Fruit fly (Drosophila melanogaster): ENCODE results near the gene lsn.
A peak's percentile ranks its signal among the peaks of the same experiment; 100 is the strongest.

lsn gene

dm6 chr3R:21834234-21835070, 30.5 kb upstream of the lsn start:
- TF ChIP-seq odd (GFP tag; optimal IDR thresholded peaks at IDR 0.05) (peak; percentile 40), CG32772 (GFP tag; IDR thresholded peaks at IDR 0.05) (peak; percentile 47), Gsc (GFP tag; IDR thresholded peaks at IDR 0.05) (no peak), jumu (GFP tag; optimal IDR thresholded peaks at IDR 0.05) (no peak), CG4730 (GFP tag; IDR thresholded peaks at IDR 0.05) (no peak; the same call in 1 of the 2 replicates), CHES-1-like (GFP tag; optimal IDR thresholded peaks at IDR 0.05) (no peak), NC2β (GFP tag; optimal IDR thresholded peaks at IDR 0.05) (no peak), gsb-n (tag; optimal IDR thresholded peaks at IDR 0.05) (peak; percentile 64), Dek (tag; optimal IDR thresholded peaks at IDR 0.05) (no peak), CG32767 (GFP tag; IDR thresholded peaks at IDR 0.05) (0 out of 2 replicates have a peak, but pooled peaks have one; percentile 13), YL-1 (GFP tag; optimal IDR thresholded peaks at IDR 0.05) (no peak), CG33557 (GFP tag; optimal IDR thresholded peaks at IDR 0.05) (peak; percentile 50), crol (GFP tag; IDR thresholded peaks at IDR 0.05) (peak; percentile 59), disco-r (GFP tag; optimal IDR thresholded peaks at IDR 0.05) (no peak), CG14667 (GFP tag; IDR thresholded peaks at IDR 0.05) (no peak), Vsx1 (GFP tag; optimal IDR thresholded peaks at IDR 0.05) (no peak), CG14050 (GFP tag; IDR thresholded peaks at IDR 0.05) (no peak), cg (GFP tag; optimal IDR thresholded peaks at IDR 0.05) (peak; percentile 4), D (optimal IDR thresholded peaks at IDR 0.05) (no peak), D (GFP tag; optimal IDR thresholded peaks at IDR 0.05) (peak; percentile 27), lov (optimal IDR thresholded peaks at IDR 0.05) (no peak), lov (GFP tag; IDR thresholded peaks at IDR 0.05) (0 out of 3 replicates have a peak, but pooled peaks have one; percentile 25), seq (GFP tag; IDR thresholded peaks at IDR 0.05) (no peak), CG12659 (GFP tag; optimal IDR thresholded peaks at IDR 0.05) (peak; percentile 15), unpg (GFP tag; optimal IDR thresholded peaks at IDR 0.05) (peak; percentile 70), Sry-β (GFP tag; optimal IDR thresholded peaks at IDR 0.05) (no peak), zen (tag; optimal IDR thresholded peaks at IDR 0.05) (no peak), sc (optimal IDR thresholded peaks at IDR 0.05) (no peak), sc (GFP tag; optimal IDR thresholded peaks at IDR 0.05) (peak; percentile 34), pfk (GFP tag; optimal IDR thresholded peaks at IDR 0.05) (no peak), Adf1 (GFP tag; IDR thresholded peaks at IDR 0.05) (no peak), Elba2 (GFP tag; optimal IDR thresholded peaks at IDR 0.05) (no peak), Blimp-1 (GFP tag; optimal IDR thresholded peaks at IDR 0.05) (peak; percentile 27), chm (GFP tag; IDR thresholded peaks at IDR 0.05) (no peak), Hr78 (GFP tag; optimal IDR thresholded peaks at IDR 0.05) (peak in 1 of 2 experiments; percentile 86), Camta (GFP tag; optimal IDR thresholded peaks at IDR 0.05) (no peak), grn (GFP tag; optimal IDR thresholded peaks at IDR 0.05) (peak; percentile 14), dan (GFP tag; IDR thresholded peaks at IDR 0.05) (no peak), CG12391 (tag; optimal IDR thresholded peaks at IDR 0.05) (peak; percentile 66), CG8290 (GFP tag; optimal IDR thresholded peaks at IDR 0.05) (no peak), CG8290 (tag; optimal IDR thresholded peaks at IDR 0.05) (no peak), onecut (GFP tag; IDR thresholded peaks at IDR 0.05) (0 out of 2 replicates have a peak, but pooled peaks have one; percentile 4), ara (GFP tag; IDR thresholded peaks at IDR 0.05) (no peak), CG8924 (tag; optimal IDR thresholded peaks at IDR 0.05) (peak; percentile 14), CG9215 (GFP tag; IDR thresholded peaks at IDR 0.05) (no peak), nerfin-2 (GFP tag; IDR thresholded peaks at IDR 0.05; ENCODE audit: partially characterized antibody) (no peak), zfh1 (GFP tag; IDR thresholded peaks at IDR 0.05) (peak; percentile 60; the same call in 2 of the 3 replicates), dimm (GFP tag; IDR thresholded peaks at IDR 0.05) (0 out of 2 replicates have a peak, but pooled peaks have one; percentile 35), oc (tag; optimal IDR thresholded peaks at IDR 0.05) (peak; percentile 26), CG8281 (tag; optimal IDR thresholded peaks at IDR 0.05) (no peak)
